Fruit fly (Drosophila melanogaster): ENCODE results near the gene CG15545.

The CG15545 gene

DNA sequence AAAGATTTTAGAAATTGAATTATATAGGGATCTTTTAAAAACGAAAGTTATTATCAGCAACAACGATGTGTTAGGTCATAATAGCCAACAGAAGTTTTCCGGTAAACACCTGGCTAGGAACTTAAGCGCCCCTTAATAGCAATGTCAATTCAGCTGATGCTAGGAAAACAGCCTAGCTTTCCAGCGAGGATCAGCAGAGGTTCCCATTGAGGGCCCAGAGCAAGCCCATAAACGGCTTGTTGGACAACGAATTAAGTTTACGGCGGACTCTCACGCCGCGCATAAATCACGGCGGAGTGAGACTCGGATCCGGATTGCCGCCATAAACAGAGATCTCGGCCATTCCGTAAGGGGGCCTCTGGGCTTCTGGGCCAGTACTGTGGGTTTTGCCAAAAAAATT lies 41.6 kb upstream of the CG15545 start:
- TF ChIP-seq Ets65A (GFP tag) (peak; percentile 86), MTF-1 (GFP tag; optimal IDR thresholded peaks at IDR 0.05; ENCODE audit: borderline replicate concordance) (no peak), fu2 (GFP tag; optimal IDR thresholded peaks at IDR 0.05) (no peak), CG2889 (GFP tag; IDR thresholded peaks at IDR 0.05) (no peak), CG8290 (GFP tag; optimal IDR thresholded peaks at IDR 0.05) (no peak), CG8290 (tag; optimal IDR thresholded peaks at IDR 0.05) (peak in 1 of 2 experiments; percentile 24), Ptx1 (GFP tag; IDR thresholded peaks at IDR 0.05) (0 out of 2 replicates have a peak, but pooled peaks have one; percentile 16), Blimp-1 (GFP tag; optimal IDR thresholded peaks at IDR 0.05) (no peak), schlank (tag; optimal IDR thresholded peaks at IDR 0.05) (no peak), Abd-B (GFP tag; optimal IDR thresholded peaks at IDR 0.05) (no peak), CG10209 (GFP tag; optimal IDR thresholded peaks at IDR 0.05) (no peak), Rx (GFP tag; IDR thresholded peaks at IDR 0.05) (no peak), fru (optimal IDR thresholded peaks at IDR 0.05) (no peak)

DNA sequence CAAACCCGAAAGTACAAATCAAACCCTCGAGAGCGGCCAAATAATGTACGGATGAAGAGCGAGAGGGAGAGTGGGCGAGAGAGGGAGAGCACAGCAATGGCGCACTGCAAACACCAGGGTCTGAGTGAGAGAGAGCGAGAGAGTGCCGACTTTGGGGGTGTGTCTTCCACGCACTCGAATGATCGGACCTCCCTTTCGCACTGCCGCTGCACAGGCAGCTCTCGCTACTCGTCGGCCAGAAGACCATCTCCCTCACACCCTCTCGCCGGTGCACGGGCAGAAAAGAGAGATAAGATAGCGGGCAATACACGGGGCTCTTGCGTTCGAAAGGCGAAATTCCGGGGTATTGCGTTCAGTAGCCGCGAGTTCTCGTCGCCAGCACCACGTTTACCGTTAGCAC lies 40.3 kb upstream of the CG15545 start, which contains the start of gene Ptx1:
Gene Ptx1 (plus strand): TSS at position 353 of the 400 bp plus-strand sequence.
- TF ChIP-seq Dbx (GFP tag; IDR thresholded peaks at IDR 0.05): peak; percentile 50; the same call in 2 of the 3 replicates
- TF ChIP-seq pho (GFP tag; optimal IDR thresholded peaks at IDR 0.05): peak; percentile 17
- peak; percentile 29 for TF ChIP-seq gsb-n (tag; optimal IDR thresholded peaks at IDR 0.05)
- no peak for TF ChIP-seq NfI (GFP tag; optimal IDR thresholded peaks at IDR 0.05)
- TF ChIP-seq CG10979 (tag; optimal IDR thresholded peaks at IDR 0.05): peak; percentile 19
- peak; percentile 63; the same call in 1 of the 3 replicates for TF ChIP-seq CG34224 (GFP tag; IDR thresholded peaks at IDR 0.05; ENCODE audit: partially characterized antibody)
- TF ChIP-seq Mes4 (GFP tag; optimal IDR thresholded peaks at IDR 0.05): no peak
- TF ChIP-seq sr (GFP tag; IDR thresholded peaks at IDR 0.05): 0 out of 3 replicates have a peak, but pooled peaks have one; percentile 51
- no peak for TF ChIP-seq CG7839 (tag; optimal IDR thresholded peaks at IDR 0.05)
- TF ChIP-seq CG8359 (GFP tag; optimal IDR thresholded peaks at IDR 0.05; ENCODE audit: borderline replicate concordance): no peak
- TF ChIP-seq Abd-B (GFP tag; optimal IDR thresholded peaks at IDR 0.05): peak; percentile 1
- TF ChIP-seq Lpt (GFP tag; optimal IDR thresholded peaks at IDR 0.05): no peak
- TF ChIP-seq Hr3 (GFP tag; optimal IDR thresholded peaks at IDR 0.05): no peak
- TF ChIP-seq CG11696 (GFP tag; IDR thresholded peaks at IDR 0.05): no peak
- TF ChIP-seq D (optimal IDR thresholded peaks at IDR 0.05): peak; percentile 58
- peak; percentile 45 for TF ChIP-seq D (GFP tag; optimal IDR thresholded peaks at IDR 0.05)
- peak; percentile 34 for TF ChIP-seq CG12071 (GFP tag; optimal IDR thresholded peaks at IDR 0.05)
- peak; percentile 58 for TF ChIP-seq nmo (GFP tag; optimal IDR thresholded peaks at IDR 0.05)
- peak; percentile 37 for TF ChIP-seq pros (GFP tag; optimal IDR thresholded peaks at IDR 0.05)
- no peak for TF ChIP-seq bsh (GFP tag; optimal IDR thresholded peaks at IDR 0.05)
- TF ChIP-seq sob (GFP tag; IDR thresholded peaks at IDR 0.05): 0 out of 2 replicates have a peak, but pooled peaks have one; percentile 26
- TF ChIP-seq CG16815 (GFP tag; optimal IDR thresholded peaks at IDR 0.05): no peak
- peak; percentile 100 for TF ChIP-seq CG12155 (GFP tag; optimal IDR thresholded peaks at IDR 0.05)
- TF ChIP-seq GATAe (GFP tag; conservative IDR thresholded peaks at IDR 0.05): peak; percentile 96
- peak; percentile 35; the same call in 1 of the 2 replicates for TF ChIP-seq CG32532 (GFP tag; IDR thresholded peaks at IDR 0.05)
- TF ChIP-seq CG11504 (tag; optimal IDR thresholded peaks at IDR 0.05): no peak
- 0 out of 2 replicates have a peak, but pooled peaks have one; percentile 30 for TF ChIP-seq Atf6 (GFP tag; IDR thresholded peaks at IDR 0.05)
- no peak for TF ChIP-seq CG5180 (GFP tag; optimal IDR thresholded peaks at IDR 0.05)
- no peak for TF ChIP-seq CG18619 (GFP tag; optimal IDR thresholded peaks at IDR 0.05)
- TF ChIP-seq CG9215 (GFP tag; IDR thresholded peaks at IDR 0.05): no peak
- peak; percentile 52 for TF ChIP-seq CG15479 (GFP tag; optimal IDR thresholded peaks at IDR 0.05)
- TF ChIP-seq wek (GFP tag; optimal IDR thresholded peaks at IDR 0.05): no peak
- no peak for TF ChIP-seq CG13424 (tag; optimal IDR thresholded peaks at IDR 0.05)
- TF ChIP-seq ems (GFP tag; optimal IDR thresholded peaks at IDR 0.05): no peak
- no peak for TF ChIP-seq pum (GFP tag; optimal IDR thresholded peaks at IDR 0.05)
- TF ChIP-seq CG10431 (GFP tag; optimal IDR thresholded peaks at IDR 0.05): no peak
- TF ChIP-seq CG1832 (GFP tag; optimal IDR thresholded peaks at IDR 0.05): peak; percentile 100
- TF ChIP-seq CG13624 (GFP tag; optimal IDR thresholded peaks at IDR 0.05): peak; percentile 3
- TF ChIP-seq Ptx1 (GFP tag; IDR thresholded peaks at IDR 0.05): peak; percentile 52
